Fruit fly (Drosophila melanogaster): ENCODE results near the gene CG5078.
A peak's percentile ranks its signal among the peaks of the same experiment; 100 is the strongest.

CG5078 gene

DNA sequence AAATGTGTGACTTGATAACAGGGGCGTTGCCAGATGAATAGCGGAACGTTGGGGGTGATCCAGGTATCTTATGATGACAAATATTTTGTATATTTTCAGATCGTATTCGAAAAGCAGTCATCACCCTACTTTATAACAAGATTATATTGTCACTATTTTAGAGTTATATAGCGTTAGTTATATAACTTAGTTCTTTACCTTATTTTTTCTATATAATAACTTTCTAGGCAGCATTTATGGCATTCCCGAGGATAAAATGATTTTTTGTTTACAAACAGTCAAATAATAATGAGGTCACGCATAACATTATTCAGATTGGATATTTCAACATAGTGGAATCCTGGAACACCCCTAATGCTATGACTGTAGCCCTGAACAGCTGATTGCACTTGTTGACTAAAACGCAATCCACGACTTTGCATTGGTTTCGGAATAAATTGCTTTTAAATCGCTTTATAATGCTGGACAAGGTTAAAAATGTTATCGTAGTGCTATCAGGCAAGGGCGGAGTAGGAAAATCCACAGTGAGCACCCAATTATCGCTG, 20.4 kb downstream of the CG5078 start, which contains the start of gene Nubp2 (continued):
- TF ChIP-seq Gsc (GFP tag; IDR thresholded peaks at IDR 0.05) (no peak; the same call in 1 of the 2 replicates), ash1 (GFP tag; optimal IDR thresholded peaks at IDR 0.05) (peak; percentile 64), BtbVII (GFP tag; optimal IDR thresholded peaks at IDR 0.05) (peak; percentile 91), p53 (GFP tag; optimal IDR thresholded peaks at IDR 0.05) (peak; percentile 77), CG31224 (GFP tag; IDR thresholded peaks at IDR 0.05) (peak; percentile 89), CG2199 (GFP tag; IDR thresholded peaks at IDR 0.05) (no peak), knrl (GFP tag; IDR thresholded peaks at IDR 0.05; ENCODE audit: partially characterized antibody) (peak; percentile 28; the same call in 1 of the 3 replicates), CG1602 (GFP tag; optimal IDR thresholded peaks at IDR 0.05) (peak; percentile 97), sc (optimal IDR thresholded peaks at IDR 0.05) (no peak), sc (GFP tag; optimal IDR thresholded peaks at IDR 0.05) (peak; percentile 90), CG17802 (tag; optimal IDR thresholded peaks at IDR 0.05) (peak; percentile 76), CG11085 (GFP tag; IDR thresholded peaks at IDR 0.05) (peak; percentile 90), CG9215 (GFP tag; IDR thresholded peaks at IDR 0.05) (peak; percentile 94), sens (GFP tag) (peak; percentile 99), fd102C (GFP tag; optimal IDR thresholded peaks at IDR 0.05) (peak; percentile 53), pita (GFP tag; optimal IDR thresholded peaks at IDR 0.05) (no peak), ERR (GFP tag; optimal IDR thresholded peaks at IDR 0.05) (peak; percentile 72), vvl (GFP tag; IDR thresholded peaks at IDR 0.05) (peak; percentile 95), esg (GFP tag; conservative IDR thresholded peaks at IDR 0.05) (peak; percentile 93), BEAF-32 (GFP tag; optimal IDR thresholded peaks at IDR 0.05) (peak; percentile 69), jigr1 (GFP tag; IDR thresholded peaks at IDR 0.05) (peak; percentile 79; the same call in 2 of the 3 replicates), CG5180 (GFP tag; optimal IDR thresholded peaks at IDR 0.05) (peak; percentile 80), CG8944 (GFP tag; optimal IDR thresholded peaks at IDR 0.05) (peak; percentile 92), Deaf1 (tag; optimal IDR thresholded peaks at IDR 0.05) (peak; percentile 77), CG4328 (GFP tag; optimal IDR thresholded peaks at IDR 0.05) (peak; percentile 94), z (GFP tag; IDR thresholded peaks at IDR 0.05) (peak; percentile 65; the same call in 1 of the 3 replicates), CG3995 (GFP tag; optimal IDR thresholded peaks at IDR 0.05) (peak; percentile 96), tin (GFP tag; optimal IDR thresholded peaks at IDR 0.05) (peak; percentile 97), lov (optimal IDR thresholded peaks at IDR 0.05) (no peak), lov (GFP tag; IDR thresholded peaks at IDR 0.05) (no peak), Dad (GFP tag; optimal IDR thresholded peaks at IDR 0.05) (peak; percentile 92), fd64A (GFP tag; optimal IDR thresholded peaks at IDR 0.05) (peak; percentile 47), ttk (GFP tag; IDR thresholded peaks at IDR 0.05) (peak; percentile 89), CG6175 (GFP tag; IDR thresholded peaks at IDR 0.05) (peak; percentile 80; the same call in 2 of the 3 replicates), CG14667 (GFP tag; IDR thresholded peaks at IDR 0.05) (peak; percentile 89), CG12942 (GFP tag; optimal IDR thresholded peaks at IDR 0.05) (peak; percentile 96), CG5245 (GFP tag; optimal IDR thresholded peaks at IDR 0.05) (peak; percentile 91), Mad (GFP tag; optimal IDR thresholded peaks at IDR 0.05) (peak; percentile 95), tgo (GFP tag; IDR thresholded peaks at IDR 0.05) (peak; percentile 95), tup (GFP tag; optimal IDR thresholded peaks at IDR 0.05) (peak; percentile 87), phol (tag; optimal IDR thresholded peaks at IDR 0.05) (peak; percentile 98), cg (GFP tag; optimal IDR thresholded peaks at IDR 0.05) (no peak), CG15269 (tag; optimal IDR thresholded peaks at IDR 0.05) (peak; percentile 96), CG3407 (GFP tag; optimal IDR thresholded peaks at IDR 0.05) (peak; percentile 86), CTCF (GFP tag; optimal IDR thresholded peaks at IDR 0.05) (peak; percentile 49), CG17612 (GFP tag; IDR thresholded peaks at IDR 0.05) (peak; percentile 84), row (GFP tag; IDR thresholded peaks at IDR 0.05) (peak; percentile 98), CG15479 (GFP tag; optimal IDR thresholded peaks at IDR 0.05) (peak; percentile 52), Hr3 (GFP tag; optimal IDR thresholded peaks at IDR 0.05) (peak; percentile 99), Bgb (GFP tag; IDR thresholded peaks at IDR 0.05; ENCODE audit: partially characterized antibody) (no peak), B-H1 (GFP tag; IDR thresholded peaks at IDR 0.05) (peak; percentile 77), CG5953 (GFP tag; IDR thresholded peaks at IDR 0.05) (peak; percentile 65; the same call in 1 of the 2 replicates)
